Worm (Caenorhabditis elegans) whole organism, mixed stage, embryonic: ENCODE results near the gene C16D9.8.
A peak's percentile ranks its signal among the peaks of the same experiment; 100 is the strongest.

Experiments
- M03D4.4 ChIP-seq: sonication (generic microtip); optimal IDR thresholded peaks from 2 replicates; lab custom pipeline; 2017; ENCODE audit warnings: mild to moderate bottlenecking, missing genetic modification characterization, missing compliant biosample characterization
- blmp-1 ChIP-seq: fragments of 150-350 bp; optimal IDR thresholded peaks from 2 replicates; lab custom pipeline; 2014; ENCODE audit warnings: missing biosample characterization, missing genetic modification characterization
- ceh-39 ChIP-seq: fragments of 150-350 bp; optimal IDR thresholded peaks from 2 replicates; lab custom pipeline; 2014; ENCODE audit warnings: missing biosample characterization, missing genetic modification characterization
- ceh-43 ChIP-seq: fragments of 200-800 bp; sonication (Bioruptor generic); optimal IDR thresholded peaks from 2 replicates; lab custom pipeline; 2018; ENCODE audit warnings: mild to moderate bottlenecking, missing genetic modification characterization, moderate library complexity, missing compliant biosample characterization
- ceh-83 ChIP-seq: fragments of 200-800 bp; sonication (Bioruptor generic); optimal IDR thresholded peaks from 2 replicates; lab custom pipeline; 2018; ENCODE audit warnings: mild to moderate bottlenecking, missing genetic modification characterization, missing compliant biosample characterization
- drap-1 ChIP-seq: fragments of 200-800 bp; sonication (Bioruptor generic); optimal IDR thresholded peaks from 3 replicates; lab custom pipeline; 2018; ENCODE audit warnings: mild to moderate bottlenecking, missing genetic modification characterization, missing compliant biosample characterization
- elt-1 ChIP-seq: sonication (generic microtip); optimal IDR thresholded peaks from 2 replicates; lab custom pipeline; 2017; ENCODE audit warnings: missing genetic modification characterization, mild to moderate bottlenecking, missing compliant biosample characterization, antibody characterized with exemption, moderate library complexity, borderline replicate concordance; ENCODE audit not compliant: insufficient read depth
- elt-3 ChIP-seq: fragments of 150-350 bp; optimal IDR thresholded peaks from 2 replicates; lab custom pipeline; 2014; ENCODE audit warnings: missing biosample characterization, missing genetic modification characterization
- flh-1 ChIP-seq: fragments of 200-800 bp; sonication (Bioruptor generic); optimal IDR thresholded peaks from 2 replicates; lab custom pipeline; 2018; ENCODE audit warnings: mild to moderate bottlenecking, missing genetic modification characterization, moderate library complexity, missing compliant biosample characterization
- ham-2 ChIP-seq: fragments of 200-800 bp; sonication (Bioruptor generic); optimal IDR thresholded peaks from 2 replicates; lab custom pipeline; 2018; ENCODE audit warnings: mild to moderate bottlenecking, missing genetic modification characterization, missing compliant biosample characterization
- hlh-1 ChIP-seq: fragments of 150-350 bp; optimal IDR thresholded peaks from 2 replicates; lab custom pipeline; 2014; ENCODE audit warnings: missing biosample characterization, missing genetic modification reagents, missing genetic modification characterization
- lin-13 ChIP-seq: fragments of 150-350 bp; optimal IDR thresholded peaks from 2 replicates; lab custom pipeline; 2014; ENCODE audit warnings: missing biosample characterization, missing genetic modification characterization
- lin-32 ChIP-seq: fragments of 200-800 bp; sonication (Bioruptor generic); optimal IDR thresholded peaks from 2 replicates; lab custom pipeline; 2018; ENCODE audit warnings: mild to moderate bottlenecking, missing genetic modification characterization, missing compliant biosample characterization
- lsy-2 ChIP-seq: fragments of 150-350 bp; optimal IDR thresholded peaks from 2 replicates; lab custom pipeline; 2014; ENCODE audit warnings: missing biosample characterization, missing genetic modification characterization
- mab-5 ChIP-seq: fragments of 150-350 bp; optimal IDR thresholded peaks from 2 replicates; lab custom pipeline; 2014; ENCODE audit warnings: missing biosample characterization, missing genetic modification characterization
- mep-1 ChIP-seq: fragments of 150-350 bp; optimal IDR thresholded peaks from 2 replicates; lab custom pipeline; 2017; ENCODE audit warnings: missing biosample characterization, missing genetic modification reagents, missing genetic modification characterization, inconsistent platforms
- mls-2 ChIP-seq: sonication (generic microtip); optimal IDR thresholded peaks from 2 replicates; lab custom pipeline; 2016; ENCODE audit warnings: mild to moderate bottlenecking, missing genetic modification characterization, moderate library complexity, missing compliant biosample characterization
- nhr-12 ChIP-seq: fragments of 150-350 bp; optimal IDR thresholded peaks from 2 replicates; lab custom pipeline; 2014; ENCODE audit warnings: missing biosample characterization, missing genetic modification characterization
- nhr-237 ChIP-seq: fragments of 150-350 bp; optimal IDR thresholded peaks from 2 replicates; lab custom pipeline; 2014; ENCODE audit warnings: missing biosample characterization, missing genetic modification characterization
- nhr-28 ChIP-seq: fragments of 150-350 bp; optimal IDR thresholded peaks from 2 replicates; lab custom pipeline; 2014; ENCODE audit warnings: missing biosample characterization, missing genetic modification characterization
- nhr-76 ChIP-seq: sonication (generic microtip); optimal IDR thresholded peaks from 2 replicates; lab custom pipeline; 2017; ENCODE audit warnings: missing biosample characterization, missing genetic modification characterization
- pha-4 ChIP-seq: fragments of 150-350 bp; optimal IDR thresholded peaks from 2 replicates; lab custom pipeline; 2018; ENCODE audit warnings: missing biosample characterization, missing genetic modification reagents, missing genetic modification characterization
- sem-2 ChIP-seq: fragments of 200-800 bp; sonication (Bioruptor generic); optimal IDR thresholded peaks from 2 replicates; lab custom pipeline; 2018; ENCODE audit warnings: mild to moderate bottlenecking, missing genetic modification characterization, missing compliant biosample characterization
- snpc-4 ChIP-seq: fragments of 150-350 bp; optimal IDR thresholded peaks from 2 replicates; lab custom pipeline; 2014; ENCODE audit warnings: missing biosample characterization, missing genetic modification characterization
- tbx-8 ChIP-seq: fragments of 200-800 bp; sonication (Bioruptor generic); optimal IDR thresholded peaks from 2 replicates; lab custom pipeline; 2018; ENCODE audit warnings: mild to moderate bottlenecking, missing genetic modification characterization, moderate library complexity, missing compliant biosample characterization
- unc-120 ChIP-seq: sonication (generic microtip); optimal IDR thresholded peaks from 2 replicates; lab custom pipeline; 2017; ENCODE audit warnings: missing genetic modification characterization, missing compliant biosample characterization; ENCODE audit not compliant: poor library complexity, severe bottlenecking
- unc-39 ChIP-seq: fragments of 150-350 bp; optimal IDR thresholded peaks from 2 replicates; lab custom pipeline; 2014; ENCODE audit warnings: missing biosample characterization, missing genetic modification characterization
- zip-8 ChIP-seq: fragments of 150-350 bp; optimal IDR thresholded peaks from 2 replicates; lab custom pipeline; 2014; ENCODE audit warnings: missing biosample characterization, missing genetic modification characterization
- ztf-11 ChIP-seq: fragments of 150-350 bp; optimal IDR thresholded peaks from 2 replicates; lab custom pipeline; 2014; ENCODE audit warnings: missing biosample characterization, missing genetic modification characterization

The C16D9.8 gene

ce11 chrV:8306366-8306765 lies 43.0 kb upstream of the C16D9.8 start, which contains the start of gene W02D7.8:
TSS of gene W02D7.8 (minus strand) at chrV:8306466.
- TF ChIP-seq sem-2 (GFP tag; lab: Kevin White, UChicago): no peak
- no peak for TF ChIP-seq nhr-237 (tag; lab: Kevin White, UChicago)
- no peak for TF ChIP-seq elt-3
- TF ChIP-seq snpc-4 (tag; lab: Kevin White, UChicago): no peak
- no peak for TF ChIP-seq ham-2 (GFP tag; lab: Kevin White, UChicago)
- no peak for TF ChIP-seq drap-1 (GFP tag; lab: Kevin White, UChicago)
- TF ChIP-seq nhr-76 (tag; lab: Kevin White, UChicago): no peak
- TF ChIP-seq lin-32 (GFP tag; lab: Kevin White, UChicago): no peak
- TF ChIP-seq tbx-8: no peak
- no peak for TF ChIP-seq elt-1 (tag; lab: Kevin White, UChicago)
- no peak for TF ChIP-seq hlh-1
- no peak for TF ChIP-seq zip-8
- TF ChIP-seq nhr-12 (tag; lab: Kevin White, UChicago): no peak
- no peak for TF ChIP-seq mls-2 (tag; lab: Kevin White, UChicago)
- no peak for TF ChIP-seq blmp-1 (tag; lab: Kevin White, UChicago)
- no peak for TF ChIP-seq mep-1 (tag; lab: Kevin White, UChicago)
- TF ChIP-seq lin-13 (tag; lab: Kevin White, UChicago): no peak
- no peak for TF ChIP-seq ceh-39
- no peak for TF ChIP-seq ceh-83 (GFP tag; lab: Kevin White, UChicago)

- TF ChIP-seq M03D4.4 (tag; lab: Kevin White, UChicago) (no peak), pha-4 (tag; lab: Kevin White, UChicago) (no peak)
Observed at ce11 chrV:8305940-8306339, 42.6 kb upstream of the C16D9.8 start.

ce11 chrV:8304461-8305195 lies 41.3 kb upstream of the C16D9.8 start, which contains the start of gene W02D7.11:
TSS of gene W02D7.11 (minus strand) at chrV:8304511.
- TF ChIP-seq hlh-1: no peak
- no peak for TF ChIP-seq blmp-1 (tag; lab: Kevin White, UChicago)
- no peak for TF ChIP-seq elt-3
- no peak for TF ChIP-seq tbx-8
- no peak for TF ChIP-seq nhr-28 (tag; lab: Kevin White, UChicago)
- TF ChIP-seq ztf-11 (tag; lab: Kevin White, UChicago): no peak
- no peak for TF ChIP-seq unc-39 (tag; lab: Kevin White, UChicago)
- TF ChIP-seq flh-1 (GFP tag; lab: Kevin White, UChicago): no peak

ce11 chrV:8302522-8302921 lies 39.2 kb upstream of the C16D9.8 start, which contains the start of gene sel-9:
TSS of gene sel-9 (minus strand) at chrV:8302580.
- TF ChIP-seq lsy-2 (tag; lab: Kevin White, UChicago) (peak; percentile 15), unc-120 (tag; lab: Kevin White, UChicago) (peak; percentile 5), nhr-237 (tag; lab: Kevin White, UChicago) (peak; percentile 35), mab-5 (tag; lab: Kevin White, UChicago) (no peak), ceh-43 (GFP tag; lab: Kevin White, UChicago) (no peak), mep-1 (tag; lab: Kevin White, UChicago) (peak; percentile 39), tbx-8 (no peak)

- TF ChIP-seq lin-32 (GFP tag; lab: Kevin White, UChicago) (no peak), mep-1 (tag; lab: Kevin White, UChicago) (peak; percentile 9)
Observed at ce11 chrV:8300935-8301535, 37.7 kb upstream of the C16D9.8 start, which contains the start of gene W02D7.6. TSS of gene W02D7.6 (minus strand) at chrV:8301507.
